Fruit fly (Drosophila melanogaster): ENCODE measurements around the gene SH3PX1.

The SH3PX1 gene

dm6 chr3L:9692234-9692891 is 21.3 kb downstream of the SH3PX1 start (continued):
- TF ChIP-seq pum (GFP tag; optimal IDR thresholded peaks at IDR 0.05), result no peak
- TF ChIP-seq CG11560 (tag; IDR thresholded peaks at IDR 0.05), result no peak
- no peak for TF ChIP-seq B-H2 (GFP tag; optimal IDR thresholded peaks at IDR 0.05)
- no peak for TF ChIP-seq CG7839 (tag; optimal IDR thresholded peaks at IDR 0.05)
- TF ChIP-seq CG2875 (GFP tag; optimal IDR thresholded peaks at IDR 0.05), result no peak

- TF ChIP-seq CG6683 (GFP tag; optimal IDR thresholded peaks at IDR 0.05), result no peak
- TF ChIP-seq CG10543 (GFP tag; optimal IDR thresholded peaks at IDR 0.05), result peak; percentile 51
- peak; percentile 12 for TF ChIP-seq Hey (tag; optimal IDR thresholded peaks at IDR 0.05)
- peak; percentile 53 for TF ChIP-seq HmgZ (tag; optimal IDR thresholded peaks at IDR 0.05)
- TF ChIP-seq trh (GFP tag; optimal IDR thresholded peaks at IDR 0.05), result no peak
- no peak for TF ChIP-seq Optix (GFP tag; IDR thresholded peaks at IDR 0.05)
- TF ChIP-seq yki (optimal IDR thresholded peaks at IDR 0.05), result no peak
- TF ChIP-seq CG10321 (GFP tag; IDR thresholded peaks at IDR 0.05), result no peak
- no peak for TF ChIP-seq CG6654 (GFP tag; optimal IDR thresholded peaks at IDR 0.05)
- TF ChIP-seq CG18476 (GFP tag; optimal IDR thresholded peaks at IDR 0.05), result no peak
- no peak for TF ChIP-seq zfh1 (GFP tag; IDR thresholded peaks at IDR 0.05)
- TF ChIP-seq insv (GFP tag; optimal IDR thresholded peaks at IDR 0.05), result no peak
- TF ChIP-seq CG5953 (GFP tag; IDR thresholded peaks at IDR 0.05), result no peak
- no peak for TF ChIP-seq kay (GFP tag; optimal IDR thresholded peaks at IDR 0.05)
- no peak for TF ChIP-seq unpg (GFP tag; optimal IDR thresholded peaks at IDR 0.05)
- TF ChIP-seq CG12769 (tag; optimal IDR thresholded peaks at IDR 0.05), result no peak
- TF ChIP-seq CG18619 (GFP tag; optimal IDR thresholded peaks at IDR 0.05), result no peak
- TF ChIP-seq CG6254 (GFP tag; optimal IDR thresholded peaks at IDR 0.05), result no peak
- peak; percentile 20 for TF ChIP-seq pfk (GFP tag; optimal IDR thresholded peaks at IDR 0.05)
- TF ChIP-seq Ets65A (GFP tag), result peak; percentile 24
- TF ChIP-seq Bdp1 (GFP tag; optimal IDR thresholded peaks at IDR 0.05), result no peak
- peak; percentile 66 for TF ChIP-seq sd (tag; optimal IDR thresholded peaks at IDR 0.05)
- TF ChIP-seq jumu (GFP tag; optimal IDR thresholded peaks at IDR 0.05), result no peak
- no peak for TF ChIP-seq h (optimal IDR thresholded peaks at IDR 0.05)
- no peak for TF ChIP-seq ro (GFP tag; IDR thresholded peaks at IDR 0.05)
- TF ChIP-seq CG17612 (GFP tag; IDR thresholded peaks at IDR 0.05), result no peak
- TF ChIP-seq CG32532 (GFP tag; IDR thresholded peaks at IDR 0.05), result no peak
- no peak for TF ChIP-seq CG16815 (GFP tag; optimal IDR thresholded peaks at IDR 0.05)
- TF ChIP-seq CG3407 (GFP tag; optimal IDR thresholded peaks at IDR 0.05), result no peak
- no peak for TF ChIP-seq klu (GFP tag; IDR thresholded peaks at IDR 0.05)
- TF ChIP-seq sqz (GFP tag; optimal IDR thresholded peaks at IDR 0.05), result peak; percentile 55
- peak; percentile 51 for TF ChIP-seq ftz-f1 (GFP tag; optimal IDR thresholded peaks at IDR 0.05)
- no peak for TF ChIP-seq CG5245 (GFP tag; optimal IDR thresholded peaks at IDR 0.05)
- no peak for TF ChIP-seq NFAT (GFP tag; IDR thresholded peaks at IDR 0.05)
- no peak for TF ChIP-seq H15 (GFP tag; IDR thresholded peaks at IDR 0.05)
- no peak for TF ChIP-seq Ravus (GFP tag; IDR thresholded peaks at IDR 0.05)
- no peak for TF ChIP-seq ash1 (GFP tag; optimal IDR thresholded peaks at IDR 0.05)
- TF ChIP-seq sim (GFP tag; IDR thresholded peaks at IDR 0.05), result no peak
- TF ChIP-seq sug (tag; optimal IDR thresholded peaks at IDR 0.05), result peak; percentile 95
- TF ChIP-seq sisA (GFP tag; IDR thresholded peaks at IDR 0.05), result no peak
- TF ChIP-seq MBD-R2 (GFP tag; IDR thresholded peaks at IDR 0.05), result 0 out of 2 replicates have a peak, but pooled peaks have one; percentile 5
- no peak for TF ChIP-seq rib (GFP tag; IDR thresholded peaks at IDR 0.05)
- peak; percentile 63 for TF ChIP-seq lab (GFP tag; optimal IDR thresholded peaks at IDR 0.05)
- no peak for TF ChIP-seq Bteb2 (GFP tag; optimal IDR thresholded peaks at IDR 0.05)
- TF ChIP-seq MTF-1 (GFP tag; optimal IDR thresholded peaks at IDR 0.05; ENCODE audit: borderline replicate concordance), result no peak
- TF ChIP-seq CG12071 (GFP tag; optimal IDR thresholded peaks at IDR 0.05), result no peak
Observed at dm6 chr3L:9691476-9691826, 22.2 kb downstream of the SH3PX1 start.

All from whole organism, embryonic.